Fruit fly (Drosophila melanogaster) whole organism, wandering third instar larva: Measurements from ENCODE around the gene CG3088.

Experiments used
- Abd-B ChIP-seq: fragments of >200 bp; optimal IDR thresholded peaks from 2 replicates; lab custom pipeline; 2017; ENCODE audit warnings: missing biosample characterization, missing genetic modification characterization
- CG32264 ChIP-seq: fragments of 200-800 bp; sonication (Bioruptor generic); optimal IDR thresholded peaks from 2 replicates; lab custom pipeline; 2016; ENCODE audit warnings: missing biosample characterization, missing genetic modification characterization
- CrebA ChIP-seq: fragments of 200-800 bp; sonication (Bioruptor generic); optimal IDR thresholded peaks from 2 replicates; lab custom pipeline; 2016; ENCODE audit warnings: missing biosample characterization, mild to moderate bottlenecking, missing genetic modification characterization, borderline replicate concordance
- Dfd ChIP-seq: fragments of >200 bp; optimal IDR thresholded peaks from 2 replicates; lab custom pipeline; 2017; ENCODE audit warnings: missing biosample characterization, missing genetic modification characterization
- Dif ChIP-seq: fragments of 200-275, 200-300 bp; sonication (Bioruptor generic); optimal IDR thresholded peaks from 2 replicates; lab custom pipeline; 2018; ENCODE audit warnings: missing biosample characterization, missing genetic modification characterization; ENCODE audit not compliant: partially characterized antibody
- GATAd ChIP-seq: sonication (Bioruptor generic); optimal IDR thresholded peaks from 2 replicates; lab custom pipeline; 2016; ENCODE audit warnings: missing biosample characterization, missing genetic modification characterization
- HLH106 ChIP-seq: fragments of 200-800 bp; optimal IDR thresholded peaks from 3 replicates; lab custom pipeline; 2019; ENCODE audit warnings: missing biosample characterization, mild to moderate bottlenecking, missing genetic modification characterization, moderate library complexity
- Hr78 ChIP-seq: fragments of >200 bp; optimal IDR thresholded peaks from 2 replicates; lab custom pipeline; 2017; ENCODE audit warnings: missing biosample characterization, missing genetic modification characterization
- Hr83 ChIP-seq: fragments of 200-300 bp; sonication (Bioruptor generic); optimal IDR thresholded peaks from 2 replicates; lab custom pipeline; 2016; ENCODE audit warnings: missing biosample characterization, mild to moderate bottlenecking, missing genetic modification characterization, moderate library complexity; ENCODE audit not compliant: poor library complexity, severe bottlenecking
- Jra ChIP-seq: sonication (Bioruptor generic); optimal IDR thresholded peaks from 2 replicates; lab custom pipeline; 2016; ENCODE audit warnings: missing biosample characterization, missing genetic modification characterization
- Mio ChIP-seq: sonication (Bioruptor generic); optimal IDR thresholded peaks from 2 replicates; lab custom pipeline; 2016; ENCODE audit warnings: missing biosample characterization, missing genetic modification characterization
- Myc ChIP-seq: fragments of >200 bp; optimal IDR thresholded peaks from 2 replicates; lab custom pipeline; 2017
- N ChIP-seq: fragments of >200 bp; optimal IDR thresholded peaks from 2 replicates; lab custom pipeline; 2018; ENCODE audit warnings: missing biosample characterization, missing external identifiers, missing genetic modification characterization
- OdsH ChIP-seq: fragments of 200-800 bp; sonication (Bioruptor generic); optimal IDR thresholded peaks from 2 replicates; lab custom pipeline; 2016; ENCODE audit warnings: missing biosample characterization, mild to moderate bottlenecking, missing genetic modification characterization
- Rel ChIP-seq, 2 experiments: fragments of 200-800 bp; sonication (Bioruptor generic) in 1 of 2; optimal IDR thresholded peaks; 2 replicates in 1 of 2; 3 replicates in 1 of 2; lab custom pipeline; 2016 to 2019; ENCODE audit warnings: mild to moderate bottlenecking in 2 of 2, missing biosample characterization in 2 of 2, missing genetic modification characterization in 2 of 2, moderate library complexity in 1 of 2
- Sp1 ChIP-seq: fragments of 200-800 bp; sonication (Bioruptor generic); optimal IDR thresholded peaks from 3 replicates; lab custom pipeline; 2019; ENCODE audit warnings: missing biosample characterization, mild to moderate bottlenecking, missing genetic modification characterization, moderate library complexity
- Vsx2 ChIP-seq: fragments of 200-300, 225-300 bp; sonication (Bioruptor generic); optimal IDR thresholded peaks from 2 replicates; lab custom pipeline; 2018; ENCODE audit warnings: missing biosample characterization, missing genetic modification characterization; ENCODE audit not compliant: partially characterized antibody
- brk ChIP-seq: fragments of 200-800 bp; sonication (Bioruptor generic); optimal IDR thresholded peaks from 2 replicates; lab custom pipeline; 2016; ENCODE audit warnings: missing biosample characterization, mild to moderate bottlenecking, missing genetic modification characterization
- dl ChIP-seq, 2 experiments: fragments of 175-275, 200-275 bp in 1 of 2; fragments of 200-275 bp in 1 of 2; sonication (Bioruptor generic); optimal IDR thresholded peaks; lab custom pipeline; 2018; ENCODE audit warnings: mild to moderate bottlenecking in 2 of 2, missing biosample characterization in 2 of 2, missing genetic modification characterization in 2 of 2, moderate library complexity in 2 of 2; ENCODE audit not compliant: partially characterized antibody in 2 of 2, insufficient read depth in 1 of 2
- dmrt93B ChIP-seq: fragments of 200-800 bp; sonication (Bioruptor generic); optimal IDR thresholded peaks from 2 replicates; lab custom pipeline; 2018; ENCODE audit warnings: missing biosample characterization, mild to moderate bottlenecking, missing genetic modification characterization
- foxo ChIP-seq, 2 experiments: fragments of 200-800 bp; sonication (Bioruptor generic); optimal IDR thresholded peaks; 2 replicates in 1 of 2; 3 replicates in 1 of 2; lab custom pipeline; 2016 to 2017; ENCODE audit warnings: missing biosample characterization in 2 of 2, missing genetic modification characterization in 2 of 2
- h ChIP-seq: fragments of 200-800 bp; sonication (Bioruptor generic); optimal IDR thresholded peaks from 3 replicates; lab custom pipeline; 2016; ENCODE audit warnings: missing biosample characterization, mild to moderate bottlenecking, missing genetic modification characterization
- jim ChIP-seq: fragments of 175-275, 200-325 bp; sonication (Bioruptor generic); optimal IDR thresholded peaks from 2 replicates; lab custom pipeline; 2016; ENCODE audit warnings: missing biosample characterization, mild to moderate bottlenecking, missing genetic modification characterization
- pan ChIP-seq: fragments of >200 bp; optimal IDR thresholded peaks from 2 replicates; lab custom pipeline; 2017
- psq ChIP-seq: fragments of 200-800 bp; sonication (Bioruptor generic); optimal IDR thresholded peaks from 3 replicates; lab custom pipeline; 2017; ENCODE audit warnings: missing biosample characterization, mild to moderate bottlenecking, missing genetic modification characterization, moderate library complexity
- rgr ChIP-seq: fragments of 200-800 bp; sonication (Bioruptor generic); optimal IDR thresholded peaks from 3 replicates; lab custom pipeline; 2016; ENCODE audit warnings: missing biosample characterization, mild to moderate bottlenecking, missing genetic modification characterization
- sage ChIP-seq: fragments of 200-800 bp; sonication (Bioruptor generic); optimal IDR thresholded peaks from 2 replicates; lab custom pipeline; 2016; ENCODE audit warnings: missing biosample characterization, mild to moderate bottlenecking, missing genetic modification characterization
- sv ChIP-seq: fragments of 200-800 bp; sonication (Bioruptor generic); optimal IDR thresholded peaks from 3 replicates; lab custom pipeline; 2016; ENCODE audit warnings: missing biosample characterization, missing genetic modification characterization
- tai ChIP-seq: sonication (Bioruptor generic); optimal IDR thresholded peaks from 2 replicates; lab custom pipeline; 2016; ENCODE audit warnings: missing biosample characterization, missing genetic modification characterization
- usp ChIP-seq: fragments of >200 bp; optimal IDR thresholded peaks from 2 replicates; lab custom pipeline; 2017; ENCODE audit warnings: missing biosample characterization, missing genetic modification characterization

The CG3088 gene

DNA sequence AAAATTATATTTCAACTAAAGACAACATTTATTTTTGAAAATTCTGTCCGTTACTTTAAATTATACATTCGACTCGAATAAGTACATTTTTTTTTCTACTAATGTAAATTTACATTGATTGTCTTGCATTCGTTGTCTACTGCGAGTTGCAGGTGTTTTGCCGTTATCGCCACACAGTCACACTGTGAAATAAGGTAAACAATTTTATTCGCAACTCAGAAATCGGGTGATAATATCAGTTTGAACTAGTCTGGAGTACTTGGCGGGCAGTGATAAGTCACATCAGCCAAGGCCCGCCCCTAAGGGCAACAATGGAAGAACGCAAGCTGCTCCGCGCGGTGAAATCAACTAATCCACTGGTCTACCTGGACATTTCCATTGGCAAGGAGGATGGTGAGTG lies 28.8 kb upstream of the CG3088 start:
- TF ChIP-seq rgr (GFP tag; lab: Kevin White, UChicago) (no peak), Jra (GFP tag; lab: Kevin White, UChicago) (no peak), pan (lab: Kevin White, UChicago) (no peak), tai (no peak), sage (no peak), Myc (lab: Kevin White, UChicago) (no peak), h (GFP tag; lab: Kevin White, UChicago) (no peak), usp (GFP tag; lab: Kevin White, UChicago) (no peak), brk (GFP tag; lab: Kevin White, UChicago) (no peak), Hr83 (GFP tag; lab: Kevin White, UChicago) (no peak), Vsx2 (GFP tag; lab: Kevin White, UChicago) (no peak), CrebA (GFP tag; lab: Kevin White, UChicago) (no peak), foxo (GFP tag; optimal IDR thresholded peaks at IDR 0.05; lab: Kevin White, UChicago) (no peak), HLH106 (no peak), Mio (no peak), N (GFP tag; lab: Kevin White, UChicago) (no peak), jim (GFP tag; lab: Kevin White, UChicago) (no peak)

DNA sequence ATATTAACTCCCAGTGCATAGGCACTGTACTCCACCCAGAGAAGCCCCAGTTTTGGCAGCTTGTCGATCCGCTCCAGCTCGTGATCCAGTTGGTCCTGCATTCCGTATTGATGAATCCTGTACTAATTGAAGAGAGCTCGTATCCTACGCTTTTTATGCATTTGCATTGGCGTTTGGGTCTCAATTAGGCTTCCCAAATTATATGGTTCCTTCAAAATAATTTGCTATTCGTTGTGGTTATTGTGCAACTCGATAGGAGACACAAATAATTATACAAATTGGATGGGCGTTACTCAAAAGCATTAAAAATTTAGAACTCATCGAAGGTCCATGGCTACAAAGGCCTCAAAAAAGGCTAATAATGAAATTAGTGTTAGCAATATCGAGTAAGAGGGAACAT lies 28.0 kb upstream of the CG3088 start, which contains the start of gene Or67b:
Gene Or67b (minus strand): TSS at position 101 of the 400 bp plus-strand sequence.
- TF ChIP-seq Vsx2 (GFP tag; lab: Kevin White, UChicago), result no peak
- no peak for TF ChIP-seq HLH106
- no peak for TF ChIP-seq foxo (GFP tag; optimal IDR thresholded peaks at IDR 0.05; lab: Kevin White, UChicago)
- no peak for TF ChIP-seq CG32264 (GFP tag; lab: Kevin White, UChicago)
- no peak for TF ChIP-seq Dfd (GFP tag; lab: Kevin White, UChicago)
- no peak for TF ChIP-seq tai
- TF ChIP-seq, all 38 proteins: peak for 0

DNA sequence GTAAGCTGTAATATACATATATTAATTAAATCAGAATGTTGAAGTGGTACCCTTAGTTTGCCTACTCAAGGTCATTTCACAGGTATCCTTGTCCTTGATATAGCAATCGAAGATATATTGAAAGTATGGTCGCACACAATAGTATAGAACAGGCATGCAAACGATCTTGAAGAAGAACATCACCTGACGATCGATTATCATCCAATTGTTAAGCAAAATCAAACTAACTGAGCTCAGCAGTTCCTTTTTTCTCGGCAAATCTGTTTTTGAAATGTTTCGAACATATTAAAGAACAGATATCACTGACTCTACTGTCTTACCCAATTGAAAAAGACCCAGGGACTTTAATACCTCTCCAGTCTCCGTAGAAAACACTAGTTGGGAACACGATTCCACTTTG lies 27.3 kb upstream of the CG3088 start, which contains the start of gene Cyp40:
Gene Cyp40 (plus strand): TSS at position 301 of the 400 bp plus-strand sequence.
- no peak for TF ChIP-seq Sp1 (GFP tag; lab: Kevin White, UChicago)
- no peak for TF ChIP-seq Jra (GFP tag; lab: Kevin White, UChicago)
- TF ChIP-seq Abd-B, result no peak

DNA sequence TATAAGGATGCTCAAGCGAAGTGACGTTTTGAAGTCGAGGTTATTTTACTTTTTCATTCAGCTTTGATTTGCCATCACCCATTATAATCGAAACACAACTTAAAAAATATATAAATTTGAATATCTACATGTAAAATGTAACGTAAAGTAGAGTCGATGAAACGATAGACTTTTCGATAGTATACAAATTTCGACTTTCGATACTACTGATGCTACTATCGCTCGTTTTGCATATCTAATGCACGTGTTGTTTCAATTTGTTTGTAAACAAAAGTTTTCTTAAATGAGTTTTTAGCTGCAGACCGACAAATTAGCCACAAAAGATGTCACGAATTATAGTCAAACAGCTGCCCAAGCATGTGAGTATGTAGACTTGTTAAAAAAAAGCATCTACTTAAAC lies 22.9 kb upstream of the CG3088 start, which contains the start of gene CG3335:
Gene CG3335 (plus strand): TSS at position 224 of the 400 bp plus-strand sequence.
- TF ChIP-seq CrebA (GFP tag; lab: Kevin White, UChicago) (no peak), Myc (lab: Kevin White, UChicago) (peak; percentile 12)
- TF ChIP-seq, all 38 proteins: peak for 1

DNA sequence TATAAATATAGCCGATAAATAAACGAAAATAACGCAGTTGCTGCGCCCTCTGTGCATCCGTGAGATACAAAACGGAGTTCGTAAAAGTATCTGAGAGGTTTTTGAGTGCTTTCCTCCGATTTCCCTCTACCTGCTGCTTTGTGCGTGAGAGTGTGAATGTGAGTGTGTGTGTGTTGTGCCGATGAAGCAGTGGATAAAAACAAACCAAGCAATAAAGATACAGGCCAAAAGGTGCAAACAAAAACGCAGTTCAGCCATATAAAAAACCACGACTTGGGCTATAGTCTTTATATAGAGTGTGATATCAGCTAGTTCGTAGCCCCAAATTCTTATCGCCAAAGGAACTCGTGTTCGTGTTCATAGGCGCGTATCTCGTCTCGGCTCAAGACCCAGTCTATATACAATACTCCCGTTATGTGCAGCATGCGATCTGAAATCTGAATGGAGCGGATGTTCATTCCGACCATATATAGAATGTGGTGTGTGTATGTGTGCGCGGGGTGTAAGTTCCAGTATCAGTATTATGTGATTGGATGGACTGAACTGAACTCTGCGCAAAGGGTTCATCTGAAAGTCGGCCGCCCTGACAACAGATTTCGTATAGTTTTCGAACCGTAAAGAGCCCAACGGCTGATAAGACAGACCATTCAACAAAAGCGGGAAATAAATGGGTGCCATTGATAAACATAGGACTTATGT lies 14.5 kb upstream of the CG3088 start:
- TF ChIP-seq sv (GFP tag; lab: Kevin White, UChicago), result no peak
- TF ChIP-seq psq (GFP tag; lab: Kevin White, UChicago), result peak; percentile 82
- TF ChIP-seq GATAd (GFP tag; lab: Kevin White, UChicago), result no peak
- no peak for TF ChIP-seq Abd-B
- no peak for TF ChIP-seq Hr78

DNA sequence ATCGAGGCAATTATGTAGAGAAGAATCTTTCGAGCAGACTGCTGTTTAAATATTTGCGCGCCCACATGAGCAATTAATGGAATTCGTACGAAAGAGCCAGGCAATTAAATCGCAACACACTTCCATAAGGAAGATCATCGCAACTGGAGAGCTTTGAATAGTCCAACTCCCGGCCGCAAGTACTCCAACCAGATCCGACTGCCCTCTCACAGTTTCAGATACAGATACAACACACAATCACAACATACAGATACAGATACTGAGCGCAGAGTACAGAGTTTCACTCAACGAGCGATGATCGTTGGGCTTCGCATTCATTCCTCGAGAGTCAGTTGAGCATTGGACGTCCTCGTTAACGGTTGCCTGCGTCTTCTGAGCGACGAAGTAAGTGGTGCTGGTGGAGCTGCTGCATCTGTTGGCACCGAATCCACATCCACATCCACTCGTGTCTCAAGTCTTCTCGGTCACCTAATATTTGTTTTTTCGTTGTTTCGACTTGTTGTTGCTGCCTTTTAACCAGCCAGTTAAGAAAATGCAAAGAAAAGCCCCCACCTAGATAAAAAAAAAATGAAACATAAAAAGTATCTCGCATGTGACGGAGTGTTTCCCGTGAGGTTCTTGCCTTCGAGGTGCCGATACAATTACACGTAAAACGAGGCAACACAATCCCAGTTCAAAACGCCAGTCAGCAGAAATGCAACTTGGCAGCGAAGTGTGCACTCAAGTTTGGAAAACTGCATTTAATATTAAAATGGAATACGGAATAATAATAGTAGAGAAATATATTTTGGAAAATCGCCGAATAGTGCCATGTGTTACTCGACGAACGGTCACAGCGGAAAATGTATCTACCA lies 13.7 kb upstream of the CG3088 start, which contains the start of gene LanB2:
Gene LanB2 (plus strand): TSS at position 326 of the 854 bp plus-strand sequence.
- TF ChIP-seq Rel (GFP tag; optimal IDR thresholded peaks at IDR 0.05; lab: Kevin White, UChicago) (no peak), Rel (tag; optimal IDR thresholded peaks at IDR 0.05; lab: Kevin White, UChicago) (peak; percentile 20), CrebA (GFP tag; lab: Kevin White, UChicago) (peak; percentile 19), Dif (GFP tag; lab: Kevin White, UChicago) (peak; percentile 69), dmrt93B (no peak), Hr78 (no peak), dl (GFP tag; optimal IDR thresholded peaks at IDR 0.05; lab: Kevin White, UChicago; ENCODE audit: insufficient read depth in 1 of 2, partially characterized antibody in 2 of 2) (peak; percentile 72 to 76), sv (GFP tag; lab: Kevin White, UChicago) (no peak), psq (GFP tag; lab: Kevin White, UChicago) (peak; percentile 31), rgr (GFP tag; lab: Kevin White, UChicago) (peak; percentile 34), h (GFP tag; lab: Kevin White, UChicago) (peak; percentile 4), foxo (GFP tag; optimal IDR thresholded peaks at IDR 0.05; lab: Kevin White, UChicago) (peak in 1 of 2 experiments; percentile 24), Hr83 (GFP tag; lab: Kevin White, UChicago) (peak; percentile 47), OdsH (GFP tag; lab: Kevin White, UChicago) (peak; percentile 22), Jra (GFP tag; lab: Kevin White, UChicago) (no peak)
